Fruit fly (Drosophila melanogaster): ENCODE measurements around the gene CG2663.
A peak's percentile ranks its signal among the peaks of the same experiment; 100 is the strongest.

The CG2663 gene

dm6 chr3R:5403963-5404362 lies at the start of gene CG2663:
Gene CG2663 (minus strand): TSS chr3R:5404135.
- TF ChIP-seq HLH106 (tag; optimal IDR thresholded peaks at IDR 0.05) (no peak), dsf (GFP tag; optimal IDR thresholded peaks at IDR 0.05; ENCODE audit: borderline replicate concordance) (no peak), OdsH (GFP tag; optimal IDR thresholded peaks at IDR 0.05) (no peak), brk (GFP tag; optimal IDR thresholded peaks at IDR 0.05) (no peak), Myc (optimal IDR thresholded peaks at IDR 0.05) (no peak), Hr83 (GFP tag; optimal IDR thresholded peaks at IDR 0.05; ENCODE audit: poor library complexity, severe bottlenecking) (no peak)

dm6 chr3R:5438750-5439149 lies 34.8 kb upstream of the CG2663 start:
- TF ChIP-seq jim (GFP tag; optimal IDR thresholded peaks at IDR 0.05) (no peak), brk (GFP tag; optimal IDR thresholded peaks at IDR 0.05) (no peak), Vsx2 (GFP tag; optimal IDR thresholded peaks at IDR 0.05; ENCODE audit: partially characterized antibody) (peak; percentile 25), tai (GFP tag; optimal IDR thresholded peaks at IDR 0.05) (no peak), h (GFP tag; optimal IDR thresholded peaks at IDR 0.05) (no peak), CG32264 (GFP tag; optimal IDR thresholded peaks at IDR 0.05) (no peak), CrebA (GFP tag; optimal IDR thresholded peaks at IDR 0.05; ENCODE audit: borderline replicate concordance) (no peak), Dif (GFP tag; optimal IDR thresholded peaks at IDR 0.05; ENCODE audit: partially characterized antibody) (peak; percentile 54)

- TF ChIP-seq woc (GFP tag; optimal IDR thresholded peaks at IDR 0.05) (no peak), HLH106 (tag; optimal IDR thresholded peaks at IDR 0.05) (no peak), Hr78 (GFP tag; optimal IDR thresholded peaks at IDR 0.05) (no peak), br (GFP tag; optimal IDR thresholded peaks at IDR 0.05) (no peak), Dfd (GFP tag; optimal IDR thresholded peaks at IDR 0.05) (no peak), Vsx2 (GFP tag; optimal IDR thresholded peaks at IDR 0.05; ENCODE audit: partially characterized antibody) (no peak), lola (GFP tag; optimal IDR thresholded peaks at IDR 0.05) (no peak)
Measured at dm6 chr3R:5429786-5430185, 25.9 kb upstream of the CG2663 start.

- TF ChIP-seq CrebA (GFP tag; optimal IDR thresholded peaks at IDR 0.05; ENCODE audit: borderline replicate concordance), result no peak
- no peak for TF ChIP-seq dmrt93B (GFP tag; optimal IDR thresholded peaks at IDR 0.05)
- no peak for TF ChIP-seq Abd-B (GFP tag; optimal IDR thresholded peaks at IDR 0.05)
- TF ChIP-seq Dif (GFP tag; optimal IDR thresholded peaks at IDR 0.05; ENCODE audit: partially characterized antibody), result no peak
- no peak for TF ChIP-seq Dfd (GFP tag; optimal IDR thresholded peaks at IDR 0.05)
- no peak for TF ChIP-seq GATAd (GFP tag; optimal IDR thresholded peaks at IDR 0.05)
- TF ChIP-seq sage (GFP tag; optimal IDR thresholded peaks at IDR 0.05), result no peak
- TF ChIP-seq br (GFP tag; optimal IDR thresholded peaks at IDR 0.05), result no peak
- no peak for TF ChIP-seq N (GFP tag; optimal IDR thresholded peaks at IDR 0.05)
- no peak for TF ChIP-seq brk (GFP tag; optimal IDR thresholded peaks at IDR 0.05)
- TF ChIP-seq CG32264 (GFP tag; optimal IDR thresholded peaks at IDR 0.05), result no peak
- no peak for TF ChIP-seq Hr78 (GFP tag; optimal IDR thresholded peaks at IDR 0.05)
- no peak for TF ChIP-seq psq (GFP tag; optimal IDR thresholded peaks at IDR 0.05)
- no peak for TF ChIP-seq tai (GFP tag; optimal IDR thresholded peaks at IDR 0.05)
- TF ChIP-seq OdsH (GFP tag; optimal IDR thresholded peaks at IDR 0.05), result no peak
Measured at dm6 chr3R:5427157-5427556, 23.2 kb upstream of the CG2663 start, which contains the start of gene CG12147. Gene CG12147 (minus strand): TSS chr3R:5427257.

dm6 chr3R:5422123-5422522 lies 18.2 kb upstream of the CG2663 start:
- peak; percentile 10 for TF ChIP-seq fru (GFP tag; optimal IDR thresholded peaks at IDR 0.05)
- peak in 1 of 2 experiments; percentile 4 for TF ChIP-seq foxo (GFP tag; optimal IDR thresholded peaks at IDR 0.05)
- no peak for TF ChIP-seq Hr78 (GFP tag; optimal IDR thresholded peaks at IDR 0.05)

- no peak for TF ChIP-seq rgr (GFP tag; optimal IDR thresholded peaks at IDR 0.05)
- TF ChIP-seq Dfd (GFP tag; optimal IDR thresholded peaks at IDR 0.05), result no peak
- no peak for TF ChIP-seq dsf (GFP tag; optimal IDR thresholded peaks at IDR 0.05; ENCODE audit: borderline replicate concordance)
- TF ChIP-seq brk (GFP tag; optimal IDR thresholded peaks at IDR 0.05), result no peak
- no peak for TF ChIP-seq dmrt93B (GFP tag; optimal IDR thresholded peaks at IDR 0.05)
- TF ChIP-seq h (GFP tag; optimal IDR thresholded peaks at IDR 0.05), result no peak
- TF ChIP-seq Hr83 (GFP tag; optimal IDR thresholded peaks at IDR 0.05; ENCODE audit: poor library complexity, severe bottlenecking), result no peak
- no peak for TF ChIP-seq usp (GFP tag; optimal IDR thresholded peaks at IDR 0.05)
Measured at dm6 chr3R:5420454-5420853, 16.5 kb upstream of the CG2663 start.
